Worm (Caenorhabditis elegans) whole organism, early embryonic: Measurements from ENCODE around the gene C35D10.8.

Experiments used
- F13C5.2 ChIP-seq: sonication (generic microtip); optimal IDR thresholded peaks from 2 replicates; lab custom pipeline; 2017; ENCODE audit warnings: mild to moderate bottlenecking, missing genetic modification characterization, inconsistent platforms, missing compliant biosample characterization
- aly-1 ChIP-seq: sonication (generic microtip); optimal IDR thresholded peaks from 2 replicates; lab custom pipeline; 2016; ENCODE audit warnings: missing genetic modification characterization, missing compliant biosample characterization
- ama-1 ChIP-seq: fragments of 150-350 bp; optimal IDR thresholded peaks from 2 replicates; lab custom pipeline; 2014
- ets-7 ChIP-seq: sonication (generic microtip); optimal IDR thresholded peaks from 2 replicates; lab custom pipeline; 2016; ENCODE audit warnings: missing genotype, missing genetic modification characterization, missing compliant biosample characterization
- hmbx-1 ChIP-seq: sonication (generic microtip); optimal IDR thresholded peaks from 2 replicates; lab custom pipeline; 2016; ENCODE audit warnings: mild to moderate bottlenecking, missing genetic modification characterization, missing compliant biosample characterization

DNA sequence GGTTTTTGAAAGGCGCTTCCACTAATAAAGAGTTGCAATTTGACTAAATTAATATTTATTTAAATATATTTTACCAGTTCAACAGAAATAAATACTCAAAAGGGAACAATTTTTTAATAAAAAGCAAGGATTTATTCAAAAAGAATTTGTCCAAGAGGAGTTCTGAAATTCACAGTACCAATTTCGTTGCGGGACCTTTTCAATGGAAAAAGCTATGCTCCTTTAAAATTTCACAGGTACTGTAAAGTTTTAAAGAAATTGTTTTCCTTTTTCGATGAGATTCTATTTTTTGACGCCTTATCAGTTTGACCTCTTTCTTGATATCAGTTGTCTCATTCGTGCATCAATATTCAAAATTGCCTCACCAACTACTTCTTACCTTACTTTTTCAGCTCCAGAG is 45.2 kb downstream of the C35D10.8 start, which contains the start of gene tag-340:
- TF ChIP-seq ama-1 (lab: Kevin White, UChicago) (no peak), ets-7 (no peak), aly-1 (tag; lab: Kevin White, UChicago) (no peak), F13C5.2 (tag; lab: Kevin White, UChicago) (no peak), hmbx-1 (no peak)
